Worm (Caenorhabditis elegans): Measurements from ENCODE around the gene C36A4.11.

DNA sequence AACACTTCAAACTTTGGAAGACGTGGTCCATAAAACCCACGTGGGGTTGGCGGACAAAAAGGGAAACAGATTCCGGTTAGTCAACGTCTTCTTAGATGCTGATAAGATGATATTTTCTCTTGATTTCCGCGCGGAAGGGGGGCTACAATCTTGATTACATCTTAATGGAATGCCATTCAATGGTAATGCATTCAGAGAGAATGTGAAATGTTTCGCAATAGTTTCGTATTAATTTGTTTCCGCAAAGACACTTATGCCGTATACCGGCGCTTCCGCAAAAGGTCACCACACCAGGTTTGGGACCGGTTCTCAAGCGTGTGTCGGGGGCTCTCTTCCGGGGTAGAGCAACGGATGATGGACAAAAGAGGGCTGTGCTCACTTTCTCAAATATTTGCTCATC, 34.1 kb downstream of the C36A4.11 start:
- TF ChIP-seq tbx-11 (GFP tag; IDR thresholded peaks at IDR 0.05) (no peak), B0310.2 (tag; optimal IDR thresholded peaks at IDR 0.05) (no peak), ama-1 (optimal IDR thresholded peaks at IDR 0.05) (no peak)
